Fruit fly (Drosophila melanogaster) whole organism, prepupa: Measurements from ENCODE around the gene bmm.
A peak's percentile ranks its signal among the peaks of the same experiment; 100 is the strongest.

Experiments
- CG10669 ChIP-seq: fragments of 200-800 bp; sonication (Bioruptor generic); optimal IDR thresholded peaks from 3 replicates; lab custom pipeline; 2018; ENCODE audit warnings: missing biosample characterization, mild to moderate bottlenecking, missing genetic modification characterization, moderate library complexity
- CG11294 ChIP-seq: fragments of 200-800 bp; sonication (Bioruptor generic); IDR thresholded peaks from 2 replicates; pipeline ENCODE4 v1.3.6; 2022; ENCODE audit warnings: missing biosample characterization, missing genetic modification characterization
- CG11762 ChIP-seq: fragments of 200-800 bp; sonication (Bioruptor generic); optimal IDR thresholded peaks from 3 replicates; lab custom pipeline; 2016; ENCODE audit warnings: missing biosample characterization, missing genetic modification characterization; ENCODE audit not compliant: insufficient read depth
- CG11902 ChIP-seq: fragments of 200-800 bp; sonication (Bioruptor generic); optimal IDR thresholded peaks from 3 replicates; lab custom pipeline; 2016; ENCODE audit warnings: missing biosample characterization, missing genetic modification characterization
- CG1621 ChIP-seq: fragments of 200-800 bp; sonication (Bioruptor generic); optimal IDR thresholded peaks from 3 replicates; lab custom pipeline; 2018; ENCODE audit warnings: missing biosample characterization, mild to moderate bottlenecking, missing genetic modification characterization
- CG16779 ChIP-seq: fragments of 200-800 bp; sonication (Bioruptor generic); optimal IDR thresholded peaks from 3 replicates; lab custom pipeline; 2017; ENCODE audit warnings: missing biosample characterization, mild to moderate bottlenecking, missing genetic modification characterization
- CG32006 ChIP-seq: fragments of 200-800 bp; sonication (Bioruptor generic); optimal IDR thresholded peaks from 3 replicates; lab custom pipeline; 2017; ENCODE audit warnings: missing biosample characterization, mild to moderate bottlenecking, missing genetic modification characterization
- CG34406 ChIP-seq: fragments of 200-800 bp; sonication (Bioruptor generic); optimal IDR thresholded peaks from 3 replicates; lab custom pipeline; 2016; ENCODE audit warnings: missing biosample characterization, missing genetic modification characterization
- CG4318 ChIP-seq: fragments of 200-800 bp; sonication (Bioruptor generic); optimal IDR thresholded peaks from 3 replicates; lab custom pipeline; 2017; ENCODE audit warnings: missing biosample characterization, mild to moderate bottlenecking, missing genetic modification characterization
- CG6163 ChIP-seq: fragments of 200-800 bp; sonication (Bioruptor generic); IDR thresholded peaks from 3 replicates; pipeline ENCODE4 v1.3.6; 2022; ENCODE audit warnings: missing biosample characterization, missing genetic modification characterization
- CG6276 ChIP-seq: fragments of 200-800 bp; sonication (Bioruptor generic); optimal IDR thresholded peaks from 2 replicates; lab custom pipeline; 2017; ENCODE audit warnings: missing biosample characterization, mild to moderate bottlenecking, missing genetic modification characterization
- CG6854 ChIP-seq: fragments of 200-800 bp; sonication (Bioruptor generic); optimal IDR thresholded peaks from 2 replicates; lab custom pipeline; 2017; ENCODE audit warnings: missing biosample characterization, mild to moderate bottlenecking, missing genetic modification characterization
- CG7368 ChIP-seq: fragments of 200-800 bp; sonication (Bioruptor generic); optimal IDR thresholded peaks from 3 replicates; lab custom pipeline; 2016; ENCODE audit warnings: missing biosample characterization, missing genetic modification characterization
- CG8119 ChIP-seq: fragments of 200-800 bp; sonication (Bioruptor generic); IDR thresholded peaks from 3 replicates; pipeline ENCODE4 v1.3.6; 2022; ENCODE audit warnings: missing biosample characterization, missing genetic modification characterization
- CG8319 ChIP-seq: fragments of 200-800 bp; sonication (Bioruptor generic); optimal IDR thresholded peaks from 3 replicates; lab custom pipeline; 2016; ENCODE audit warnings: missing biosample characterization, missing genetic modification characterization
- CG8632 ChIP-seq: fragments of 200-800 bp; sonication (Bioruptor generic); optimal IDR thresholded peaks from 3 replicates; lab custom pipeline; 2016; ENCODE audit warnings: missing biosample characterization, missing genetic modification characterization
- CG9139 ChIP-seq: fragments of 200-800 bp; sonication (Bioruptor generic); optimal IDR thresholded peaks from 3 replicates; lab custom pipeline; 2017; ENCODE audit warnings: missing biosample characterization, mild to moderate bottlenecking, missing genetic modification characterization
- Eip93F ChIP-seq: fragments of 200-800 bp; sonication (Bioruptor generic); optimal IDR thresholded peaks from 2 replicates; lab custom pipeline; 2016; ENCODE audit warnings: missing biosample characterization, mild to moderate bottlenecking, missing genetic modification characterization
- Ets21C ChIP-seq: fragments of 200-800 bp; sonication (Bioruptor generic); optimal IDR thresholded peaks from 3 replicates; lab custom pipeline; 2016; ENCODE audit warnings: missing biosample characterization, missing genetic modification characterization
- Ets96B ChIP-seq: fragments of 200-800 bp; optimal IDR thresholded peaks from 2 replicates; lab custom pipeline; 2019; ENCODE audit warnings: missing biosample characterization, mild to moderate bottlenecking, missing genetic modification characterization, moderate library complexity
- Gug ChIP-seq: fragments of 200-800 bp; sonication (Bioruptor generic); IDR thresholded peaks from 2 replicates; pipeline ENCODE4 v1.3.6; 2022; ENCODE audit warnings: missing biosample characterization, missing genetic modification characterization
- Hr39 ChIP-seq: fragments of 200-800 bp; sonication (Bioruptor generic); optimal IDR thresholded peaks from 2 replicates; lab custom pipeline; 2016; ENCODE audit warnings: missing biosample characterization, missing genetic modification characterization
- Lpt ChIP-seq: fragments of 200-800 bp; sonication (Bioruptor generic); optimal IDR thresholded peaks from 3 replicates; lab custom pipeline; 2016; ENCODE audit warnings: missing biosample characterization, missing genetic modification characterization
- OdsH ChIP-seq: fragments of 200-800 bp; sonication (Bioruptor generic); optimal IDR thresholded peaks from 3 replicates; lab custom pipeline; 2016; ENCODE audit warnings: missing biosample characterization, missing genetic modification characterization
- Smox ChIP-seq: fragments of 200-800 bp; sonication (Bioruptor generic); optimal IDR thresholded peaks from 3 replicates; lab custom pipeline; 2016; ENCODE audit warnings: missing biosample characterization, missing genetic modification characterization
- Sox14 ChIP-seq: fragments of 200-800 bp; sonication (Bioruptor generic); optimal IDR thresholded peaks from 3 replicates; lab custom pipeline; 2016; ENCODE audit warnings: missing biosample characterization, missing genetic modification characterization
- Sox15 ChIP-seq: fragments of 200-800 bp; sonication (Bioruptor generic); optimal IDR thresholded peaks from 3 replicates; lab custom pipeline; 2016; ENCODE audit warnings: missing biosample characterization, missing genetic modification characterization
- achi ChIP-seq: fragments of 200-800 bp; sonication (Bioruptor generic); optimal IDR thresholded peaks from 3 replicates; lab custom pipeline; 2016; ENCODE audit warnings: missing biosample characterization, missing genetic modification characterization
- cyc ChIP-seq: fragments of 200-800 bp; sonication (Bioruptor generic); optimal IDR thresholded peaks from 3 replicates; lab custom pipeline; 2016; ENCODE audit warnings: missing biosample characterization, missing genetic modification characterization
- dac ChIP-seq: fragments of 200-800 bp; sonication (Bioruptor generic); optimal IDR thresholded peaks from 2 replicates; lab custom pipeline; 2017; ENCODE audit warnings: missing biosample characterization, mild to moderate bottlenecking, missing genetic modification characterization
- dsx ChIP-seq: fragments of 200-800 bp; optimal IDR thresholded peaks from 3 replicates; lab custom pipeline; 2019; ENCODE audit warnings: missing biosample characterization, mild to moderate bottlenecking, missing genetic modification characterization, moderate library complexity; ENCODE audit not compliant: poor library complexity, severe bottlenecking
- eg ChIP-seq: fragments of 200-800 bp; sonication (Bioruptor generic); IDR thresholded peaks from 3 replicates; pipeline ENCODE4 v1.3.6; 2022; ENCODE audit warnings: missing biosample characterization, missing genetic modification characterization
- esn ChIP-seq: fragments of 200-800 bp; sonication (Bioruptor generic); optimal IDR thresholded peaks from 2 replicates; lab custom pipeline; 2016; ENCODE audit warnings: missing biosample characterization, mild to moderate bottlenecking, missing genetic modification characterization, moderate library complexity
- fd59A ChIP-seq: fragments of 200-800 bp; sonication (Bioruptor generic); optimal IDR thresholded peaks from 2 replicates; lab custom pipeline; 2017; ENCODE audit warnings: missing biosample characterization, mild to moderate bottlenecking, missing genetic modification characterization, missing genetic modification reagents
- fkh ChIP-seq: fragments of 200-800 bp; sonication (Bioruptor generic); optimal IDR thresholded peaks from 3 replicates; lab custom pipeline; 2017; ENCODE audit warnings: missing biosample characterization, mild to moderate bottlenecking, missing genetic modification characterization, moderate library complexity
- lz ChIP-seq: fragments of 200-800 bp; sonication (Bioruptor generic); optimal IDR thresholded peaks from 3 replicates; lab custom pipeline; 2016; ENCODE audit warnings: missing biosample characterization, missing genetic modification characterization
- pdm3 ChIP-seq: fragments of 200-800 bp; sonication (Bioruptor generic); optimal IDR thresholded peaks from 3 replicates; lab custom pipeline; 2016; ENCODE audit warnings: missing biosample characterization, missing genetic modification characterization
- salr ChIP-seq, 2 experiments: fragments of 200-800 bp; sonication (Bioruptor generic); optimal IDR thresholded peaks; 3 replicates each; lab custom pipeline; 2016 to 2018; ENCODE audit warnings: missing biosample characterization in 2 of 2, missing genetic modification characterization in 2 of 2, mild to moderate bottlenecking in 1 of 2
- spab ChIP-seq: fragments of 200-800 bp; sonication (Bioruptor generic); optimal IDR thresholded peaks from 2 replicates; lab custom pipeline; 2017; ENCODE audit warnings: missing biosample characterization, mild to moderate bottlenecking, missing genetic modification characterization, missing genetic modification reagents
- ss ChIP-seq, 2 experiments: fragments of 200-800 bp; sonication (Bioruptor generic); optimal IDR thresholded peaks; 2 replicates in 1 of 2; 3 replicates in 1 of 2; lab custom pipeline; 2017 to 2018; ENCODE audit warnings: mild to moderate bottlenecking in 2 of 2, missing biosample characterization in 2 of 2, missing genetic modification characterization in 2 of 2, moderate library complexity in 1 of 2
- svp ChIP-seq: fragments of 200-800 bp; sonication (Bioruptor generic); peaks from one replicate; lab custom pipeline; 2016; ENCODE audit warnings: missing biosample characterization, missing genetic modification characterization
- topi ChIP-seq: fragments of 200-800 bp; sonication (Bioruptor generic); optimal IDR thresholded peaks from 3 replicates; lab custom pipeline; 2016; ENCODE audit warnings: missing biosample characterization, missing genetic modification characterization

Gene bmm

dm6 chr3L:14816666-14817065 lies 30.5 kb upstream of the bmm start (continued):
- TF ChIP-seq OdsH (GFP tag; lab: Kevin White, UChicago) (peak; percentile 24), CG7368 (peak; percentile 17)
- TF ChIP-seq, all 60 proteins: peak for 23

dm6 chr3L:14804724-14805221 lies 18.6 kb upstream of the bmm start, which contains the start of gene CG17839:
Gene CG17839 (plus strand): TSS chr3L:14805136.
- TF ChIP-seq Ets21C (GFP tag; lab: Kevin White, UChicago) (no peak), svp (GFP tag; lab: Kevin White, UChicago) (peak; percentile 34), fkh (GFP tag; lab: Kevin White, UChicago) (peak; percentile 85), eg (GFP tag; lab: Robert Waterston, UW) (0 out of 3 replicates have a peak, but pooled peaks have one; percentile 25), ss (GFP tag; optimal IDR thresholded peaks at IDR 0.05; lab: Kevin White, UChicago) (no peak), CG10669 (GFP tag; lab: Kevin White, UChicago) (no peak), Ets96B (no peak), dac (GFP tag; lab: Kevin White, UChicago) (no peak), Hr39 (GFP tag; lab: Kevin White, UChicago) (no peak)
- TF ChIP-seq, all 60 proteins: peak for 3

DNA sequence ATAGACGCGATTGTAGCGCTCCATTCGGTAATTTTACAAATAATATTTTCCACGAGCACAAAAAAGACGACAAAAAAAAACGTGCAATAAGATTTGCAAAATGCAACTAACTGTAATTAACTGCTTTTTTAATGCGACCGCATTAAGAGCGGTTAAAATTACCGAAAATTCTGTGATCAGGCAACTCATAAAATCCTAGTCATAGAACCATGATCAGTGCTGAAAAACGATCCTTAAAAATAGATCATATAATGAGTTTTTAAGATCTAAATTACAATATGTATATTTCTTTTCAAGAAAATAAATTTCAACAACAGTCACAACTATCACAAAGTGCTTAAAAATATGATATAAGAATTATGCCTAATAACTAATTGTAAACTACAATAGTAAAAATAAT lies 17.0 kb upstream of the bmm start, which contains the start of gene gnu:
gnu (minus strand) TSS at position 125 of the 400 bp plus-strand sequence.
- TF ChIP-seq Hr39 (GFP tag; lab: Kevin White, UChicago) (no peak), Smox (GFP tag; lab: Kevin White, UChicago) (no peak), fd59A (GFP tag; lab: Kevin White, UChicago) (no peak), Eip93F (no peak), pdm3 (GFP tag; lab: Kevin White, UChicago) (no peak)
- TF ChIP-seq, all 60 proteins: peak for 0

DNA sequence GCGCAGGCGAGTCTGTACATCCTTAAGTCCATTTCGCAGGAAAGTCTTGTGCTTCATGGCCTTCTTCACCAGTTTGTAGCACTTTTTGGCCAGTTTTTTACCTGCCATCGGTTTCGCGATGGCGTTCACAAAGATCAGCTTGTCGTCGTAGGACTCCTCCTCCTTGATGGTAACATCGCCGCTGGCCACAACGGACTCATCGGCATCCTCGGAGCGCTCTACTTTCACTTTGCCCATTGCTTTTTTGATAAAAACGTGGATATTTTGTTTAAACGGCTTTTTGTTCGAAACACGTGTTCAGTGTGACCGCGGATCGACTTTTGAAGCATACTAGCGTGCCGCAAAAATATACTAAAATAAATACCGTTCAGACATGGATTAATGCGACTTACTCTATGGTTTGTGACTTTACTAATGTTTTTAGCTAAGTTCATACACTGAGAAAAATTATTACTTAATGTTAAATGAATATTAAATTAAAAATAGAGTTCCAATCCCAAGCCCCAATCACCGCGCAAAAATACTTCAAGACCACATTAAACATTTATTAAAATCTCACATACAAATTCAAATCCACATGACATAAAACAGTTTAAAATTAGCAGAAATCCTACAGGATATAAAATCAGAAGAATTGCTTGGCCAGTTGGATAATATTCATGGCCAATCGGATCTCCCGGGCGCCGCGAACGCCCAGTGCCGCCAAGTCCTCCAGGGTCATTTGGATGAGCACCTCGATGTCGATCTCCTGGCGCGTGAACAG lies 15.8 kb upstream of the bmm start, which contains the start of gene NHP2:
NHP2 (minus strand) TSS at position 315 of the 763 bp plus-strand sequence.
- TF ChIP-seq CG6163 (GFP tag; lab: Robert Waterston, UW) = peak; percentile 93; the same call in 2 of the 3 replicates
- peak; percentile 74 for TF ChIP-seq CG34406 (GFP tag; lab: Kevin White, UChicago)
- TF ChIP-seq fd59A (GFP tag; lab: Kevin White, UChicago) = peak; percentile 70
- TF ChIP-seq pdm3 (GFP tag; lab: Kevin White, UChicago) = no peak
- TF ChIP-seq achi = no peak
- TF ChIP-seq Smox (GFP tag; lab: Kevin White, UChicago) = no peak
- peak; percentile 73 for TF ChIP-seq CG11762 (GFP tag; lab: Kevin White, UChicago)
- TF ChIP-seq salr (GFP tag; optimal IDR thresholded peaks at IDR 0.05; lab: Kevin White, UChicago) = no peak
- peak; percentile 60 for TF ChIP-seq Eip93F
- TF ChIP-seq Gug = peak; percentile 68; the same call in 1 of the 2 replicates
- no peak for TF ChIP-seq CG1621 (tag; lab: Kevin White, UChicago)
- TF ChIP-seq lz (GFP tag; lab: Kevin White, UChicago) = peak; percentile 80
- TF ChIP-seq Lpt (GFP tag; lab: Kevin White, UChicago) = peak; percentile 83
- peak; percentile 66 for TF ChIP-seq CG4318
- no peak for TF ChIP-seq dsx (GFP tag; lab: Kevin White, UChicago)
- TF ChIP-seq CG8632 (GFP tag; lab: Kevin White, UChicago) = no peak
- no peak for TF ChIP-seq CG9139 (GFP tag; lab: Kevin White, UChicago)
- peak; percentile 92 for TF ChIP-seq eg (GFP tag; lab: Robert Waterston, UW)
- TF ChIP-seq CG6854 (GFP tag; lab: Kevin White, UChicago) = peak; percentile 63
- peak; percentile 8 for TF ChIP-seq CG32006 (GFP tag; lab: Kevin White, UChicago)
- peak; percentile 85 for TF ChIP-seq esn (GFP tag; lab: Kevin White, UChicago)
- peak; percentile 54 for TF ChIP-seq Sox15 (GFP tag; lab: Kevin White, UChicago)
- TF ChIP-seq CG8119 = peak; percentile 88
- TF ChIP-seq CG8319 (GFP tag; lab: Kevin White, UChicago) = peak; percentile 68
- TF ChIP-seq Sox14 (GFP tag; lab: Kevin White, UChicago) = no peak
- TF ChIP-seq CG6276 (GFP tag; lab: Kevin White, UChicago) = no peak
- peak; percentile 54 for TF ChIP-seq CG11902 (GFP tag; lab: Kevin White, UChicago)
- TF ChIP-seq CG16779 = no peak
- no peak for TF ChIP-seq ss (GFP tag; optimal IDR thresholded peaks at IDR 0.05; lab: Kevin White, UChicago)
- no peak for TF ChIP-seq spab
- peak; percentile 49 for TF ChIP-seq Ets21C (GFP tag; lab: Kevin White, UChicago)
- peak; percentile 44; the same call in 1 of the 2 replicates for TF ChIP-seq CG11294
- TF ChIP-seq cyc (GFP tag; lab: Kevin White, UChicago) = peak; percentile 77
- peak; percentile 78 for TF ChIP-seq Hr39 (GFP tag; lab: Kevin White, UChicago)
- TF ChIP-seq topi = no peak
